Fruit fly (Drosophila melanogaster): Measurements from ENCODE around the gene FoxK.

Gene FoxK

dm6 chr3L:11074043-11074853 lies 46.3 kb downstream of the FoxK start, which contains the start of the genes Pfdn2 and Noc1 (continued):
- TF ChIP-seq CG16779 (GFP tag; IDR thresholded peaks at IDR 0.05) (no peak), gsb (GFP tag; IDR thresholded peaks at IDR 0.05) (no peak), odd (GFP tag; optimal IDR thresholded peaks at IDR 0.05) (no peak), CG9727 (GFP tag; optimal IDR thresholded peaks at IDR 0.05) (peak; percentile 39), Spps (tag; optimal IDR thresholded peaks at IDR 0.05) (no peak), D (optimal IDR thresholded peaks at IDR 0.05) (peak; percentile 73), D (GFP tag; optimal IDR thresholded peaks at IDR 0.05) (no peak), CG3726 (GFP tag; IDR thresholded peaks at IDR 0.05) (no peak), CG7928 (GFP tag; optimal IDR thresholded peaks at IDR 0.05) (no peak), CG5245 (GFP tag; optimal IDR thresholded peaks at IDR 0.05) (no peak), CG8944 (GFP tag; optimal IDR thresholded peaks at IDR 0.05) (no peak), shn (GFP tag; optimal IDR thresholded peaks at IDR 0.05) (no peak), sr (GFP tag; IDR thresholded peaks at IDR 0.05) (no peak), MTF-1 (GFP tag; optimal IDR thresholded peaks at IDR 0.05; ENCODE audit: borderline replicate concordance) (no peak), ERR (GFP tag; optimal IDR thresholded peaks at IDR 0.05) (no peak), CG14014 (GFP tag; IDR thresholded peaks at IDR 0.05) (peak; percentile 43; the same call in 1 of the 2 replicates), CG31365 (tag; optimal IDR thresholded peaks at IDR 0.05) (no peak), CG7271 (tag; optimal IDR thresholded peaks at IDR 0.05) (no peak), CG30020 (tag; optimal IDR thresholded peaks at IDR 0.05) (peak; percentile 54), Vsx1 (GFP tag; optimal IDR thresholded peaks at IDR 0.05) (no peak), tup (GFP tag; optimal IDR thresholded peaks at IDR 0.05) (no peak), ems (GFP tag; optimal IDR thresholded peaks at IDR 0.05) (no peak), slou (GFP tag; optimal IDR thresholded peaks at IDR 0.05) (no peak), ken (GFP tag; IDR thresholded peaks at IDR 0.05) (no peak), Oaz (GFP tag; IDR thresholded peaks at IDR 0.05) (no peak), Bdp1 (GFP tag; optimal IDR thresholded peaks at IDR 0.05) (no peak), CG1603 (tag; optimal IDR thresholded peaks at IDR 0.05) (no peak), pzg (GFP tag; optimal IDR thresholded peaks at IDR 0.05) (peak; percentile 37), MBD-R2 (GFP tag; IDR thresholded peaks at IDR 0.05) (peak; percentile 34; the same call in 1 of the 2 replicates), Poxn (GFP tag; IDR thresholded peaks at IDR 0.05) (no peak), trh (GFP tag; optimal IDR thresholded peaks at IDR 0.05) (no peak), scrt (GFP tag; optimal IDR thresholded peaks at IDR 0.05) (no peak), CG13624 (GFP tag; optimal IDR thresholded peaks at IDR 0.05) (no peak), CG7372 (GFP tag; IDR thresholded peaks at IDR 0.05) (no peak), run (tag; optimal IDR thresholded peaks at IDR 0.05) (no peak), z (GFP tag; IDR thresholded peaks at IDR 0.05) (no peak), CG10274 (GFP tag; optimal IDR thresholded peaks at IDR 0.05) (no peak), Fer2 (tag; optimal IDR thresholded peaks at IDR 0.05) (no peak), CG14710 (tag; optimal IDR thresholded peaks at IDR 0.05) (peak; percentile 73), CG4820 (GFP tag; optimal IDR thresholded peaks at IDR 0.05) (peak; percentile 34), CG13894 (tag; optimal IDR thresholded peaks at IDR 0.05) (no peak), CrebB (tag; optimal IDR thresholded peaks at IDR 0.05) (no peak), Rfx (GFP tag; IDR thresholded peaks at IDR 0.05) (peak; percentile 70), esg (GFP tag; conservative IDR thresholded peaks at IDR 0.05) (peak; percentile 44; the same call in 1 of the 2 replicates), CG9215 (GFP tag; IDR thresholded peaks at IDR 0.05) (peak; percentile 39; the same call in 1 of the 2 replicates), kay (GFP tag; optimal IDR thresholded peaks at IDR 0.05) (no peak), HLH4C (GFP tag; IDR thresholded peaks at IDR 0.05; ENCODE audit: partially characterized antibody) (no peak), CG15514 (GFP tag; optimal IDR thresholded peaks at IDR 0.05) (no peak), CG18764 (GFP tag; optimal IDR thresholded peaks at IDR 0.05) (no peak), tx (GFP tag; optimal IDR thresholded peaks at IDR 0.05) (no peak)
